Worm (Caenorhabditis elegans): Measurements from ENCODE around the gene K09E9.3.

K09E9.3 gene

DNA sequence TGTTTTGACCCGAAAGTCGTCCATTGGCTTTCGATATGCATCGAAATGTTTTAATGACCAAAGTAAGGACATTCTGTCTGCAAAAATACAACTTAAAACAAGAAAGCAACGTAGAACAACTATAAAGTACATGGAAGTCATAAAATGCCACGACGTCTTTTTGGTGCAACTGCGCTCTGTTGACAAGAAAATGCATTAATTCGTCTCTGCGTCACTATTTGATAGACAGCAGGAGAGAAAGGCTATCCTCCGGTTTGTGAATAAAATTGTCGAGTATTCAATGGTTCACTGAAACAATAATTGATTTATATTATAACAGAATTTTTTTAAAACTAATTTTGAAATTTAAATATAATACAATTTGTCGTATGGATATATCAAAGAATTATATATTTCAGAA, 2.8 kb upstream of the K09E9.3 start, which contains the start of gene ergi-3 (continued):
- TF ChIP-seq lin-54 (GFP tag; optimal IDR thresholded peaks at IDR 0.05) (no peak), dox-1 (GFP tag; IDR thresholded peaks at IDR 0.05) (no peak), cebp-1 (GFP tag; IDR thresholded peaks at IDR 0.05) (no peak), cebp-1 (tag; optimal IDR thresholded peaks at IDR 0.05) (peak; percentile 26), nhr-80 (tag; optimal IDR thresholded peaks at IDR 0.05) (peak; percentile 75), unc-130 (GFP tag; optimal IDR thresholded peaks at IDR 0.05) (no peak), die-1 (tag; optimal IDR thresholded peaks at IDR 0.05) (no peak), madf-6 (GFP tag; IDR thresholded peaks at IDR 0.05) (no peak), athp-1 (tag; optimal IDR thresholded peaks at IDR 0.05) (no peak), lag-1 (GFP tag; IDR thresholded peaks at IDR 0.05) (no peak), attf-5 (GFP tag; optimal IDR thresholded peaks at IDR 0.05) (peak; percentile 53)

DNA sequence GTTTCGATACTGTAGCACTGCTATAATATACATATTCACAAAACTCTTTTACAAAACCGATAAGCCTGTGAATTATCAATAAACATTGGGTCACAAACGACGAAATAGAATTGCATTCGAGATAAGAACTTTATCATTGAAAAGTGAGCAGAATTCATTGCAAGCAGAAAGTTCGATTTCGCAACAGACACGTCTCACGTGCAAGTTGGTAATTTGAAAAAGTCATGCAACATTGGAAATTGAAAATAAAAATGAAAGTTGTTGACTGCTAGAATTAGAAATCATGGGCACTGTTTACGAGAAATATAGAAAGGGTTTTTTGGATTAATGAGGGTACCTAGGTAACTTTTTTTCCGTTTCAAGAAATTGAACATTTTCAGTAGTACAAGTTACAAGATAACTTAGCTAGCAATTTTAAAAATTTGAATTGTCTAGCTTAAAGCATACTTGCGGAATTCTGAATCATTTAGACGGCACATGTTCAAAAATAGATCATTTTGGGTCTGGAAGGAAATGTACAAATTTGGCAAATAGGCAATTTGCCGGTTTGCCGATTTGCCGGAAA, 3.0 kb downstream of the K09E9.3 start:
- TF ChIP-seq let-607 (tag; optimal IDR thresholded peaks at IDR 0.05), result peak; percentile 59 to 72
- TF ChIP-seq F55B11.4 (tag; optimal IDR thresholded peaks at IDR 0.05; ENCODE audit: borderline replicate concordance, insufficient read depth), result no peak
- no peak for TF ChIP-seq B0261.1 (tag; optimal IDR thresholded peaks at IDR 0.05)
- TF ChIP-seq hmg-20 (GFP tag; IDR thresholded peaks at IDR 0.05), result 0 out of 2 replicates have a peak, but pooled peaks have one; percentile 16
- TF ChIP-seq ceh-40 (GFP tag; IDR thresholded peaks at IDR 0.05), result no peak
- peak; percentile 49 for TF ChIP-seq unc-62 (GFP tag; optimal IDR thresholded peaks at IDR 0.05)
- TF ChIP-seq xnd-1 (tag; optimal IDR thresholded peaks at IDR 0.05), result no peak
- no peak for TF ChIP-seq lin-26 (GFP tag; IDR thresholded peaks at IDR 0.05)
- TF ChIP-seq hlh-12 (tag; optimal IDR thresholded peaks at IDR 0.05), result no peak
- TF ChIP-seq lsy-27 (tag; optimal IDR thresholded peaks at IDR 0.05; ENCODE audit: borderline replicate concordance, insufficient read depth), result no peak
- peak; percentile 38 for TF ChIP-seq K12H6.12 (tag; optimal IDR thresholded peaks at IDR 0.05)
- peak; percentile 59 for TF ChIP-seq attf-5 (GFP tag; optimal IDR thresholded peaks at IDR 0.05)
- TF ChIP-seq ceh-27 (GFP tag; optimal IDR thresholded peaks at IDR 0.05), result no peak
- TF ChIP-seq Y79H2A.3 (GFP tag; conservative IDR thresholded peaks at IDR 0.05), result no peak
- peak; percentile 20 for TF ChIP-seq F23B12.7 (tag; optimal IDR thresholded peaks at IDR 0.05; ENCODE audit: insufficient read depth)
- TF ChIP-seq ceh-79 (tag; optimal IDR thresholded peaks at IDR 0.05), result no peak
- TF ChIP-seq F49E8.2 (tag; optimal IDR thresholded peaks at IDR 0.05; ENCODE audit: insufficient read depth), result no peak
- TF ChIP-seq cebp-1 (GFP tag; IDR thresholded peaks at IDR 0.05), result peak; percentile 99
- TF ChIP-seq cebp-1 (tag; optimal IDR thresholded peaks at IDR 0.05), result peak; percentile 99
- no peak for TF ChIP-seq lag-1 (GFP tag; IDR thresholded peaks at IDR 0.05)
- TF ChIP-seq attf-6 (GFP tag; IDR thresholded peaks at IDR 0.05), result no peak
- no peak for TF ChIP-seq tbx-9 (tag; optimal IDR thresholded peaks at IDR 0.05; ENCODE audit: borderline replicate concordance)
- TF ChIP-seq aptf-3 (GFP tag; IDR thresholded peaks at IDR 0.05), result no peak
- TF ChIP-seq lin-54 (GFP tag; optimal IDR thresholded peaks at IDR 0.05), result peak; percentile 15
- TF ChIP-seq nfya-1 (tag; optimal IDR thresholded peaks at IDR 0.05; ENCODE audit: borderline replicate concordance, insufficient read depth), result no peak
- no peak for TF ChIP-seq mes-4 (tag; optimal IDR thresholded peaks at IDR 0.05)
- no peak for TF ChIP-seq madf-6 (GFP tag; IDR thresholded peaks at IDR 0.05)
- no peak for TF ChIP-seq unc-130 (GFP tag; optimal IDR thresholded peaks at IDR 0.05)
- TF ChIP-seq somi-1 (GFP tag; optimal IDR thresholded peaks at IDR 0.05), result no peak
- no peak for TF ChIP-seq F39B2.1 (GFP tag; IDR thresholded peaks at IDR 0.05)
- no peak for TF ChIP-seq F57A8.1 (GFP tag; optimal IDR thresholded peaks at IDR 0.05)
- TF ChIP-seq B0019.2 (GFP tag; conservative IDR thresholded peaks at IDR 0.05), result no peak
- no peak for TF ChIP-seq F33H1.4 (GFP tag; IDR thresholded peaks at IDR 0.05)
- TF ChIP-seq snpc-1.3 (tag; optimal IDR thresholded peaks at IDR 0.05; ENCODE audit: insufficient read depth), result no peak
- no peak for TF ChIP-seq nhr-179 (tag; optimal IDR thresholded peaks at IDR 0.05)
- no peak for TF ChIP-seq lsl-1 (GFP tag; optimal IDR thresholded peaks at IDR 0.05)
- peak; percentile 68 for TF ChIP-seq nhr-90 (tag; optimal IDR thresholded peaks at IDR 0.05)
- no peak for TF ChIP-seq sptf-2 (GFP tag; optimal IDR thresholded peaks at IDR 0.05)
- TF ChIP-seq ets-4 (GFP tag; optimal IDR thresholded peaks at IDR 0.05), result peak; percentile 32
- TF ChIP-seq Y53F4B.3 (GFP tag; IDR thresholded peaks at IDR 0.05), result no peak
- peak; percentile 51; the same call in 1 of the 2 replicates for TF ChIP-seq C06A6.2 (GFP tag; conservative IDR thresholded peaks at IDR 0.05)
